Worm (Caenorhabditis elegans) whole organism, midembryonic: Measurements from ENCODE around the gene sup-1.
A peak's percentile ranks its signal among the peaks of the same experiment; 100 is the strongest.

Experiments used
- T22C8.4 ChIP-seq: fragments of 200-800 bp; sonication (Bioruptor generic); IDR thresholded peaks from 2 replicates; pipeline ENCODE4 v1.3.6; 2022; ENCODE audit warnings: missing genetic modification characterization, missing compliant biosample characterization
- cog-1 ChIP-seq: sonication (generic microtip); optimal IDR thresholded peaks from 2 replicates; lab custom pipeline; 2016; ENCODE audit warnings: missing genetic modification characterization, missing compliant biosample characterization
- flt-1 ChIP-seq: fragments of 200-800 bp; sonication (Bioruptor generic); IDR thresholded peaks from 2 replicates; pipeline ENCODE4 v1.3.6; 2022; ENCODE audit warnings: missing genetic modification characterization, missing compliant biosample characterization
- klf-2 ChIP-seq: fragments of 200-800 bp; sonication (Bioruptor generic); conservative IDR thresholded peaks from 2 replicates; pipeline ENCODE4 v1.3.6; 2022; ENCODE audit warnings: missing genetic modification reagents, missing genetic modification characterization, missing compliant biosample characterization
- med-1 ChIP-seq: sonication (generic microtip); optimal IDR thresholded peaks from 2 replicates; lab custom pipeline; 2017; ENCODE audit warnings: missing genetic modification characterization, mild to moderate bottlenecking, missing compliant biosample characterization, antibody characterized with exemption, missing genetic modification reagents; ENCODE audit not compliant: insufficient read depth
- ref-1 ChIP-seq: fragments of 200-800 bp; sonication (Bioruptor generic); conservative IDR thresholded peaks from 2 replicates; pipeline ENCODE4 v1.3.6; 2022; ENCODE audit warnings: missing genetic modification reagents, missing genetic modification characterization, missing compliant biosample characterization
- tab-1 ChIP-seq: fragments of 200-800 bp; sonication (Bioruptor generic); IDR thresholded peaks from 2 replicates; pipeline ENCODE4 v1.3.6; 2022; ENCODE audit warnings: missing genetic modification characterization, missing compliant biosample characterization
- ztf-23 ChIP-seq: fragments of 200-800 bp; sonication (Bioruptor generic); IDR thresholded peaks from 2 replicates; pipeline ENCODE4 v1.3.6; 2022; ENCODE audit warnings: missing genetic modification reagents, missing genetic modification characterization, missing compliant biosample characterization
- ztf-29 ChIP-seq: fragments of 200-800 bp; sonication (Bioruptor generic); IDR thresholded peaks from 2 replicates; pipeline ENCODE4 v1.3.6; 2022; ENCODE audit warnings: missing genetic modification reagents, missing genetic modification characterization, missing compliant biosample characterization

The sup-1 gene

DNA sequence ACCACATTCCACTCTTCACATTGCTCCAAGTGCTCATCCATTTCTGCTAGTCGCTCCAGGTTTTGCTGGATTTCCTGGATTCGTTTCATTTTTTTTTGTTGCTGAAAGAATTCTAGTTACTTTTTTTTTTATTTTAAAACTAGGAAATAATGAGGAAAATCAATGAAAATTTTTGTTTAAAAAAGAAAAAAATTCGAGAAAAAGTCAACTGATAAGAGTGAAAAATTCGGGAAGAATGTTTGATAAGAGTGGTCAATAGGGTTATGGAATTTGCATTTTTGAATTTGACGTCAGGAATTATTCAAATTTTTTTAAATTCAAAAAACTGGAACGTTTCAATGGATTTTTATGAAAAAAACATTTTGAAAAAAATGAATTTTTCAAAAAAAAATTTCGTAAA, 10.8 kb downstream of the sup-1 start, which contains the start of gene Y41C4A.12:
Gene Y41C4A.12, minus strand, starts transcription at position 101 of the 400 bp plus-strand sequence.
- TF ChIP-seq tab-1 (GFP tag; lab: Robert Waterston, UW) (no peak), flt-1 (GFP tag; lab: Robert Waterston, UW) (no peak), ztf-23 (no peak), ref-1 (GFP tag; lab: Robert Waterston, UW) (no peak), med-1 (no peak), T22C8.4 (GFP tag; lab: Robert Waterston, UW) (no peak)

DNA sequence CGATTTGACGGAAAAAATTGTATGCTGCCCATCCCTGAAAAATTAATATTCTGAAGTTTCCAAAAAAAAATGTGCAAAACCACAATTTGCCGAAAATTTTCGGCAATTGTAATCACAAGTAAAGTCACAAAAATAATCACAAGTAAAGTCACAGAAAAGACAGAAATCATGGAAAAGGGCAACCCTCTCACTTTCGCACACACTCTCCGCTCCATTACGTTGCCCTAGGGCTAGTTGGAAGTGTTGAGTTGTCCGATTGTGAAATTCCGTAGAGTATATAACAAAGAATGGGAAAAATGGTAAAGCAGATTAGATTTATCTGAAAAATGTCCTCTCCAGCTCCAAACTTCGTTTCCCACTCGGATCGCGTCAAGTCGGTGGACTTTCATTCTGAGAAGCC, 16.0 kb downstream of the sup-1 start, which contains the start of gene Y41C4A.32:
Gene Y41C4A.32, plus strand, starts transcription at position 302 of the 400 bp plus-strand sequence.
- TF ChIP-seq tab-1 (GFP tag; lab: Robert Waterston, UW) (no peak), klf-2 (GFP tag; lab: Robert Waterston, UW) (no peak), cog-1 (tag; lab: Kevin White, UChicago) (no peak), ref-1 (GFP tag; lab: Robert Waterston, UW) (no peak), med-1 (no peak)

DNA sequence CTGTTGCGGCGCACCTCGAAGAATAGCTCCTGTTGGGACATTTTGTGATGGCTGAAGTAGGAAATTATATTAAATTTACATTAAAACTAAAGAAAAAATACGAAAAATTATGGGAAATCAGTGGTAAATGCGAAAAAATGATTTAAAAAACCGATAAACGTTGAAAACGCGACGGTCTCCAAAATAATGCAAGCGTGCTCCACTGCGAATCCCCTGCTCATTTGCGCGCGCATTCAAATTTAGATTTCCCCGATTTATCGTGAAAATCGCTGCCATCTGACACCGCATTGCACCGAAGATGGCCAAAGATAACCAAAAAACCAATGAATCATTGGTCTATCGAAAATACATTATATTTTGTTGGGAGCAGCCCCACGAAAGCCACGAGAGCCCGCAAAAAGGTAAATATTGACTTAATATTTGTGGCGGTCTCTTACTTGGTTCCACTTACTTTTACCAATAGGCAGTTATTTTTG, 18.0 kb downstream of the sup-1 start, which contains the start of the genes elb-1 and Y41C4A.11:
Gene elb-1, minus strand, starts transcription at position 51 of the 476 bp plus-strand sequence.
Gene Y41C4A.11, plus strand, starts transcription at position 461 of the 476 bp plus-strand sequence.
- TF ChIP-seq med-1 (no peak), cog-1 (tag; lab: Kevin White, UChicago) (no peak), tab-1 (GFP tag; lab: Robert Waterston, UW) (no peak), ref-1 (GFP tag; lab: Robert Waterston, UW) (no peak), T22C8.4 (GFP tag; lab: Robert Waterston, UW) (no peak), ztf-23 (no peak), flt-1 (GFP tag; lab: Robert Waterston, UW) (no peak)

ce11 chrIII:11718548-11718947, 18.9 kb downstream of the sup-1 start, which contains the start of gene Y41C4A.9:
Gene Y41C4A.9, minus strand, starts transcription at chrIII:11718645.
- TF ChIP-seq cog-1 (tag; lab: Kevin White, UChicago), result no peak
- TF ChIP-seq tab-1 (GFP tag; lab: Robert Waterston, UW), result no peak
- TF ChIP-seq med-1, result no peak
- no peak for TF ChIP-seq flt-1 (GFP tag; lab: Robert Waterston, UW)
- TF ChIP-seq ztf-29 (GFP tag; lab: Robert Waterston, UW), result no peak
- TF ChIP-seq ref-1 (GFP tag; lab: Robert Waterston, UW), result no peak
- no peak for TF ChIP-seq ztf-23
- TF ChIP-seq klf-2 (GFP tag; lab: Robert Waterston, UW), result no peak
- TF ChIP-seq T22C8.4 (GFP tag; lab: Robert Waterston, UW), result no peak

ce11 chrIII:11708722-11709121, 28.7 kb downstream of the sup-1 start, which contains the start of gene Y41C4A.8:
Gene Y41C4A.8, minus strand, starts transcription at chrIII:11708822.
- TF ChIP-seq med-1, result no peak
- no peak for TF ChIP-seq ztf-23
- TF ChIP-seq tab-1 (GFP tag; lab: Robert Waterston, UW), result no peak
- TF ChIP-seq cog-1 (tag; lab: Kevin White, UChicago), result no peak
- no peak for TF ChIP-seq T22C8.4 (GFP tag; lab: Robert Waterston, UW)
- no peak for TF ChIP-seq ref-1 (GFP tag; lab: Robert Waterston, UW)
- no peak for TF ChIP-seq flt-1 (GFP tag; lab: Robert Waterston, UW)
- no peak for TF ChIP-seq ztf-29 (GFP tag; lab: Robert Waterston, UW)
- TF ChIP-seq klf-2 (GFP tag; lab: Robert Waterston, UW), result no peak

DNA sequence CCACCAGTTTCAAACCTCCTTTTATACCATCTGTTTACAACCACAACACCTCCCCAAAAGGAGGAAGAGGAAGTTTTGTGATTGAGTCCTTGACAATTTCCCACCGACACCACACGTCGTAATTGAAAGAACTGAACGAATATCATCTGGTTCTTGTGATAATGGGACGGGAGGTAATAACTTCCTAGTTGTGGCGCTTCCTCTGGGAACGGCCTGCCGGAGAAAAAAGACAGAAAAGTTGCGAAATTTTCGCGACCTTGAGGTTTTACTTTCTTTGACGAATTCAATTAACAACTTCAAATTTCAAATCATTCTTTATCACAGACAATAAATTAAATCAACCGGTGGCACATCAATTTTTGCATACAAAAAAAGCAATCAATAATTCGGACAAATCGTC, 30.8 kb downstream of the sup-1 start, which contains the start of gene col-96:
Gene col-96, minus strand, starts transcription at position 101 of the 400 bp plus-strand sequence.
- TF ChIP-seq ref-1 (GFP tag; lab: Robert Waterston, UW) (no peak), med-1 (no peak), ztf-23 (no peak), ztf-29 (GFP tag; lab: Robert Waterston, UW) (no peak), klf-2 (GFP tag; lab: Robert Waterston, UW) (no peak), cog-1 (tag; lab: Kevin White, UChicago) (no peak), tab-1 (GFP tag; lab: Robert Waterston, UW) (no peak), T22C8.4 (GFP tag; lab: Robert Waterston, UW) (no peak), flt-1 (GFP tag; lab: Robert Waterston, UW) (no peak)

- TF ChIP-seq tab-1 (GFP tag; lab: Robert Waterston, UW) (no peak), flt-1 (GFP tag; lab: Robert Waterston, UW) (no peak), T22C8.4 (GFP tag; lab: Robert Waterston, UW) (no peak)
Measured at ce11 chrIII:11705930-11706329, 31.5 kb downstream of the sup-1 start.

- 0 out of 2 replicates have a peak, but pooled peaks have one; percentile 53 for TF ChIP-seq flt-1 (GFP tag; lab: Robert Waterston, UW)
- TF ChIP-seq ztf-29 (GFP tag; lab: Robert Waterston, UW), result no peak
- TF ChIP-seq klf-2 (GFP tag; lab: Robert Waterston, UW), result no peak
Measured at ce11 chrIII:11704377-11704978, 32.9 kb downstream of the sup-1 start.

DNA sequence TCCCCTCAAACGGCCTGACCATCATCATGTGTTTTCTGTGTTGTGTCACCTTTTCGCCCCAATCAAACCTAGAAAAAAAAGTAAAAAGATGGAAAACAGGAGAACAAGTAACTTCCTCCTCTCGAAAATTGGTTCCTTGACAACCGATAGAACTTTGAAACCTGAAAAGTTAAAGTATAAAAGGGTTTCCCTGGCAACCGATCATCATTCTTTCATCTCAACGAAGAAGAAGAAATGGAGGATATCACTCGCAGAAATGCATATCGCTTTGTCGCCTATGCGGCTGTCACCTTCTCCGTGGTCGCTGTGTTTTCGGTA, 33.7 kb downstream of the sup-1 start, which contains the start of gene col-95:
Gene col-95, plus strand, starts transcription at position 219 of the 318 bp plus-strand sequence.
- no peak for TF ChIP-seq med-1
- no peak for TF ChIP-seq cog-1 (tag; lab: Kevin White, UChicago)
- TF ChIP-seq flt-1 (GFP tag; lab: Robert Waterston, UW), result no peak
- no peak for TF ChIP-seq T22C8.4 (GFP tag; lab: Robert Waterston, UW)
- TF ChIP-seq ref-1 (GFP tag; lab: Robert Waterston, UW), result no peak
- TF ChIP-seq ztf-29 (GFP tag; lab: Robert Waterston, UW), result no peak
- TF ChIP-seq klf-2 (GFP tag; lab: Robert Waterston, UW), result no peak
- TF ChIP-seq tab-1 (GFP tag; lab: Robert Waterston, UW), result no peak
- TF ChIP-seq ztf-23, result no peak
